Worm (Caenorhabditis elegans) whole organism, L1 larva: ENCODE measurements around the gene T26C12.2.

Experiments
- C16A3.4 ChIP-seq: fragments of 150-350 bp; optimal IDR thresholded peaks from 2 replicates; lab custom pipeline; 2014; ENCODE audit warnings: missing biosample characterization, missing genetic modification characterization
- C34B4.2 ChIP-seq: sonication (generic microtip); optimal IDR thresholded peaks from 2 replicates; lab custom pipeline; 2017; ENCODE audit warnings: mild to moderate bottlenecking, missing genetic modification characterization, missing compliant biosample characterization
- Y116A8C.19 ChIP-seq: sonication (generic microtip); optimal IDR thresholded peaks from 2 replicates; lab custom pipeline; 2016; ENCODE audit warnings: missing compliant biosample characterization, missing genetic modification characterization, borderline replicate concordance
- alr-1 ChIP-seq: fragments of 200-800 bp; sonication (Bioruptor generic); optimal IDR thresholded peaks from 2 replicates; lab custom pipeline; 2018; ENCODE audit warnings: borderline replicate concordance, mild to moderate bottlenecking, missing genetic modification characterization, missing compliant biosample characterization
- ceh-63 ChIP-seq: fragments of 200-800 bp; sonication (Bioruptor generic); optimal IDR thresholded peaks from 2 replicates; lab custom pipeline; 2018; ENCODE audit warnings: mild to moderate bottlenecking, missing genetic modification characterization, missing compliant biosample characterization
- ceh-8 ChIP-seq: fragments of 200-800 bp; sonication (Bioruptor generic); optimal IDR thresholded peaks from 2 replicates; lab custom pipeline; 2018; ENCODE audit warnings: mild to moderate bottlenecking, missing genetic modification characterization, moderate library complexity, missing compliant biosample characterization
- ces-1 ChIP-seq: fragments of 150-350 bp; optimal IDR thresholded peaks from 2 replicates; lab custom pipeline; 2014; ENCODE audit warnings: missing biosample characterization, missing genetic modification reagents, missing genetic modification characterization
- dpl-1 ChIP-seq, 3 experiments: fragments of 150-350 bp in 2 of 3; sonication (generic microtip) in 1 of 3; optimal IDR thresholded peaks; 2 replicates each; lab custom pipeline; 2014 to 2017; ENCODE audit warnings: missing biosample characterization in 3 of 3, missing genetic modification characterization in 3 of 3, missing genetic modification reagents in 3 of 3
- efl-3 ChIP-seq: fragments of 200-800 bp; sonication (Bioruptor generic); optimal IDR thresholded peaks from 2 replicates; lab custom pipeline; 2018; ENCODE audit warnings: mild to moderate bottlenecking, missing genetic modification characterization, missing compliant biosample characterization
- egl-13 ChIP-seq: sonication (generic microtip); optimal IDR thresholded peaks from 2 replicates; lab custom pipeline; 2016; ENCODE audit warnings: missing genotype, missing genetic modification reagents, missing genetic modification characterization, missing compliant biosample characterization
- elt-2 ChIP-seq: sonication (generic microtip); optimal IDR thresholded peaks from 2 replicates; lab custom pipeline; 2016; ENCODE audit warnings: missing genetic modification characterization, mild to moderate bottlenecking, inconsistent platforms, missing compliant biosample characterization, missing genetic modification reagents
- elt-3 ChIP-seq, 6 experiments: fragments of 150-350 bp in 1 of 6; sonication (generic microtip); optimal IDR thresholded peaks; 2 replicates each; lab custom pipeline; 2017 to 2018; ENCODE audit warnings: missing biosample characterization in 6 of 6, missing genetic modification characterization in 6 of 6, inconsistent platforms in 1 of 6
- fkh-4 ChIP-seq: sonication (generic microtip); optimal IDR thresholded peaks from 2 replicates; lab custom pipeline; 2016; ENCODE audit warnings: missing compliant biosample characterization, missing genetic modification characterization, borderline replicate concordance
- hlh-17 ChIP-seq: fragments of 200-800 bp; sonication (Bioruptor generic); optimal IDR thresholded peaks from 2 replicates; lab custom pipeline; 2018; ENCODE audit warnings: missing genetic modification characterization, mild to moderate bottlenecking, missing compliant biosample characterization, moderate library complexity, borderline replicate concordance
- hlh-4 ChIP-seq: sonication (generic microtip); optimal IDR thresholded peaks from 2 replicates; lab custom pipeline; 2016; ENCODE audit warnings: mild to moderate bottlenecking, missing genetic modification characterization, missing compliant biosample characterization
- hpl-2 ChIP-seq: fragments of 150-350 bp; optimal IDR thresholded peaks from 2 replicates; lab custom pipeline; 2014; ENCODE audit warnings: missing biosample characterization, missing genetic modification reagents, missing genetic modification characterization
- irx-1 ChIP-seq: sonication (generic microtip); optimal IDR thresholded peaks from 2 replicates; lab custom pipeline; 2016; ENCODE audit warnings: missing genetic modification characterization, missing compliant biosample characterization
- lin-14 ChIP-seq: fragments of 200-800 bp; sonication (Bioruptor generic); optimal IDR thresholded peaks from 2 replicates; lab custom pipeline; 2018; ENCODE audit warnings: mild to moderate bottlenecking, missing genetic modification characterization, moderate library complexity, missing compliant biosample characterization
- lin-35 ChIP-seq, 2 experiments: fragments of 150-350 bp; optimal IDR thresholded peaks; 2 replicates each; lab custom pipeline; 2014; ENCODE audit warnings: missing biosample characterization in 2 of 2, missing genetic modification characterization in 2 of 2, missing genetic modification reagents in 2 of 2
- mab-9 ChIP-seq: fragments of 200-800 bp; sonication (Bioruptor generic); IDR thresholded peaks from 2 replicates; pipeline ENCODE4 v1.3.6; 2022; ENCODE audit warnings: missing genetic modification reagents, missing genetic modification characterization, missing compliant biosample characterization
- mdl-1 ChIP-seq, 2 experiments: fragments of 150-350 bp; optimal IDR thresholded peaks; 2 replicates each; lab custom pipeline; 2014 to 2017; ENCODE audit warnings: missing biosample characterization in 2 of 2, missing genetic modification characterization in 2 of 2, inconsistent platforms in 1 of 2
- mef-2 ChIP-seq: fragments of 150-350 bp; optimal IDR thresholded peaks from 2 replicates; lab custom pipeline; 2014; ENCODE audit warnings: missing biosample characterization, missing genetic modification characterization
- mep-1 ChIP-seq: fragments of 150-350 bp; optimal IDR thresholded peaks from 2 replicates; lab custom pipeline; 2014; ENCODE audit warnings: missing biosample characterization, missing genetic modification characterization
- nhr-20 ChIP-seq: sonication (generic microtip); optimal IDR thresholded peaks from 2 replicates; lab custom pipeline; 2016; ENCODE audit warnings: mild to moderate bottlenecking, missing genetic modification characterization, missing compliant biosample characterization
- nhr-237 ChIP-seq: fragments of 150-350 bp; optimal IDR thresholded peaks from 2 replicates; lab custom pipeline; 2014; ENCODE audit warnings: missing biosample characterization, missing genetic modification characterization
- nhr-28 ChIP-seq: fragments of 150-350 bp; optimal IDR thresholded peaks from 2 replicates; lab custom pipeline; 2014; ENCODE audit warnings: missing biosample characterization, missing genetic modification characterization
- nhr-47 ChIP-seq: sonication (generic microtip); optimal IDR thresholded peaks from 2 replicates; lab custom pipeline; 2016; ENCODE audit warnings: mild to moderate bottlenecking, missing genetic modification characterization, moderate library complexity, missing compliant biosample characterization
- nhr-71 ChIP-seq: sonication (generic microtip); optimal IDR thresholded peaks from 2 replicates; lab custom pipeline; 2016; ENCODE audit warnings: mild to moderate bottlenecking, missing genetic modification characterization, moderate library complexity, missing compliant biosample characterization
- nhr-76 ChIP-seq: sonication (generic microtip); optimal IDR thresholded peaks from 2 replicates; lab custom pipeline; 2017; ENCODE audit warnings: missing biosample characterization, missing genetic modification characterization
- nhr-84 ChIP-seq: sonication (generic microtip); optimal IDR thresholded peaks from 2 replicates; lab custom pipeline; 2017; ENCODE audit warnings: missing biosample characterization, missing genetic modification characterization
- pag-3 ChIP-seq: sonication (generic microtip); optimal IDR thresholded peaks from 2 replicates; lab custom pipeline; 2017; ENCODE audit warnings: missing genetic modification characterization, mild to moderate bottlenecking, missing compliant biosample characterization, antibody characterized with exemption, borderline replicate concordance; ENCODE audit not compliant: insufficient read depth
- pax-3 ChIP-seq: fragments of 200-800 bp; sonication (Bioruptor generic); optimal IDR thresholded peaks from 2 replicates; lab custom pipeline; 2018; ENCODE audit warnings: mild to moderate bottlenecking, missing genetic modification characterization, moderate library complexity, missing compliant biosample characterization
- pqm-1 ChIP-seq: sonication (generic microtip); optimal IDR thresholded peaks from 3 replicates; lab custom pipeline; 2017; ENCODE audit warnings: missing biosample characterization, missing genetic modification characterization
- rnt-1 ChIP-seq: sonication (generic microtip); optimal IDR thresholded peaks from 2 replicates; lab custom pipeline; 2016; ENCODE audit warnings: mild to moderate bottlenecking, missing genetic modification characterization, moderate library complexity, missing compliant biosample characterization
- skn-1 ChIP-seq: fragments of 150-350 bp; optimal IDR thresholded peaks from 2 replicates; lab custom pipeline; 2014; ENCODE audit warnings: missing biosample characterization, missing genetic modification characterization
- snpc-4 ChIP-seq: fragments of 150-350 bp; optimal IDR thresholded peaks from 2 replicates; lab custom pipeline; 2014; ENCODE audit warnings: missing biosample characterization, missing genetic modification characterization
- sox-4 ChIP-seq: sonication (generic microtip); optimal IDR thresholded peaks from 2 replicates; lab custom pipeline; 2016; ENCODE audit warnings: missing genetic modification characterization, missing compliant biosample characterization
- sup-37 ChIP-seq: fragments of 200-800 bp; sonication (Bioruptor generic); optimal IDR thresholded peaks from 2 replicates; lab custom pipeline; 2018; ENCODE audit warnings: mild to moderate bottlenecking, missing genetic modification characterization, missing compliant biosample characterization
- tbx-2 ChIP-seq: sonication (generic microtip); optimal IDR thresholded peaks from 2 replicates; lab custom pipeline; 2016; ENCODE audit warnings: missing genetic modification characterization, missing compliant biosample characterization
- tlp-1 ChIP-seq: fragments of 150-350 bp; optimal IDR thresholded peaks from 2 replicates; lab custom pipeline; 2014; ENCODE audit warnings: missing biosample characterization, missing genetic modification characterization
- unc-130 ChIP-seq: fragments of 150-350 bp; optimal IDR thresholded peaks from 2 replicates; lab custom pipeline; 2017; ENCODE audit warnings: missing biosample characterization, missing genetic modification characterization, inconsistent platforms
- unc-30 ChIP-seq: sonication (generic microtip); optimal IDR thresholded peaks from 2 replicates; lab custom pipeline; 2017; ENCODE audit warnings: missing biosample characterization, missing genetic modification characterization
- unc-62 ChIP-seq: fragments of 150-350 bp; optimal IDR thresholded peaks from 2 replicates; lab custom pipeline; 2014; ENCODE audit warnings: missing biosample characterization, missing genetic modification reagents, missing genetic modification characterization
- xbp-1 ChIP-seq: sonication (generic microtip); optimal IDR thresholded peaks from 2 replicates; lab custom pipeline; 2016; ENCODE audit warnings: missing genetic modification characterization, missing compliant biosample characterization
- zag-1 ChIP-seq: fragments of 150-350 bp; optimal IDR thresholded peaks from 2 replicates; lab custom pipeline; 2014; ENCODE audit warnings: missing biosample characterization, missing genetic modification characterization
- zip-4 ChIP-seq: fragments of 200-800 bp; sonication (Bioruptor generic); optimal IDR thresholded peaks from 2 replicates; lab custom pipeline; 2018; ENCODE audit warnings: mild to moderate bottlenecking, missing genetic modification characterization, moderate library complexity, missing compliant biosample characterization
- ztf-11 ChIP-seq, 2 experiments: sonication (generic microtip); optimal IDR thresholded peaks; 2 replicates each; lab custom pipeline; 2016 to 2017; ENCODE audit warnings: missing genetic modification characterization in 2 of 2, missing biosample characterization in 1 of 2, missing compliant biosample characterization in 1 of 2
- ztf-4 ChIP-seq: fragments of 150-350 bp; optimal IDR thresholded peaks from 2 replicates; lab custom pipeline; 2014; ENCODE audit warnings: missing biosample characterization, missing genetic modification characterization

T26C12.2 gene

ce11 chrIV:3231644-3232043 lies 33.9 kb downstream of the T26C12.2 start (continued):
- TF ChIP-seq irx-1 (tag; lab: Kevin White, UChicago): no peak
- no peak for TF ChIP-seq ztf-4 (tag; lab: Kevin White, UChicago)
- TF ChIP-seq unc-62 (GFP tag; lab: Kevin White, UChicago): no peak
- TF ChIP-seq zip-4: no peak
- TF ChIP-seq egl-13 (tag; lab: Kevin White, UChicago): no peak
- no peak for TF ChIP-seq mef-2 (tag; lab: Kevin White, UChicago)
- TF ChIP-seq pag-3 (tag; lab: Kevin White, UChicago): no peak
- TF ChIP-seq mep-1 (tag; lab: Kevin White, UChicago): peak; percentile 34
- TF ChIP-seq nhr-76: no peak
- TF ChIP-seq C34B4.2: no peak
- no peak for TF ChIP-seq C16A3.4
- TF ChIP-seq nhr-20 (tag; lab: Kevin White, UChicago): peak; percentile 33
- TF ChIP-seq elt-3 (tag; optimal IDR thresholded peaks at IDR 0.05; lab: Kevin White, UChicago): peak in 1 of 6 experiments; percentile 25
- TF ChIP-seq ceh-63 (GFP tag; lab: Kevin White, UChicago): no peak
- no peak for TF ChIP-seq snpc-4
- TF ChIP-seq pax-3 (tag; lab: Kevin White, UChicago): no peak
- TF ChIP-seq efl-3 (GFP tag; lab: Kevin White, UChicago): no peak
- TF ChIP-seq dpl-1 (GFP tag; optimal IDR thresholded peaks at IDR 0.05; lab: Kevin White, UChicago): no peak
- no peak for TF ChIP-seq nhr-28 (tag; lab: Kevin White, UChicago)
- TF ChIP-seq nhr-237 (tag; lab: Kevin White, UChicago): no peak
- TF ChIP-seq mab-9 (GFP tag; lab: Robert Waterston, UW): no peak
- no peak for TF ChIP-seq hpl-2 (GFP tag; lab: Kevin White, UChicago)
- TF ChIP-seq lin-35 (GFP tag; optimal IDR thresholded peaks at IDR 0.05; lab: Kevin White, UChicago): peak in 1 of 2 experiments; percentile 9
- no peak for TF ChIP-seq fkh-4 (tag; lab: Kevin White, UChicago)
- no peak for TF ChIP-seq nhr-84 (tag; lab: Kevin White, UChicago)
- no peak for TF ChIP-seq ces-1 (GFP tag; lab: Kevin White, UChicago)
- no peak for TF ChIP-seq hlh-4
- TF ChIP-seq xbp-1 (tag; lab: Kevin White, UChicago): no peak
- TF ChIP-seq ztf-11 (tag; optimal IDR thresholded peaks at IDR 0.05; lab: Kevin White, UChicago): no peak
- no peak for TF ChIP-seq Y116A8C.19 (tag; lab: Kevin White, UChicago)

DNA sequence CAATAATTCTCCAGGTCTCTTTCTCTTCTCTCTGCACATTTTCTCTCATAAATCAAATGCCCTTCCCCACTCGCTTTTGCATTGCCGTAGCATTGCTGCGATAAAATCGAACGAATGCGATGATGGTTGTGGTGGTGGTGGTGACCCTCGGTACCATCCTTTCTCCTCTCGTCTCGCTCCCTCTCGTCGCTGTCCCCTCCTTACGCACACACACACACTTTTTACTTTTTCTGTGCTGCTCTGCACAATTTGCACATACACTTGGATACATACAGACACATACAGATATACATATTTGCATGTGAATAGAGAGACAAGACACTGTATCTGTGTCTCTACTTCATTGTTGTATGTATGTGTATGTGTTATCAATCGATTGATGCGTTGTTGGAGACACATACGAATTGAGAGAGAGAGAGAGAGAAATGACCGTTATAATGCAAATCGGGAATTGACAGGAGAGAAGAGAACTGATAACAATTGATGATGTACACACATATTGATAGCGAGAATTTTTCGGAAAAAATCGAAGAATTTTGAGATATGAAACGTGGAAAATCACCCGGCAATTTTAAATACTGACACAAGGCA lies 37.9 kb downstream of the T26C12.2 start:
- no peak for TF ChIP-seq sox-4 (tag; lab: Kevin White, UChicago)
- TF ChIP-seq lin-35 (GFP tag; optimal IDR thresholded peaks at IDR 0.05; lab: Kevin White, UChicago): peak; percentile 7 to 74
- TF ChIP-seq nhr-47: peak; percentile 25
- peak; percentile 36 for TF ChIP-seq ztf-4 (tag; lab: Kevin White, UChicago)
- no peak for TF ChIP-seq skn-1 (tag; lab: Kevin White, UChicago)
- TF ChIP-seq zag-1 (tag; lab: Kevin White, UChicago): no peak
- TF ChIP-seq tlp-1 (tag; lab: Kevin White, UChicago): no peak
- TF ChIP-seq hlh-4: no peak
- TF ChIP-seq ceh-8 (GFP tag; lab: Kevin White, UChicago): no peak
- peak; percentile 38 for TF ChIP-seq nhr-71
- TF ChIP-seq fkh-4 (tag; lab: Kevin White, UChicago): no peak
- TF ChIP-seq nhr-20 (tag; lab: Kevin White, UChicago): peak; percentile 59
- no peak for TF ChIP-seq sup-37 (GFP tag; lab: Kevin White, UChicago)
- peak in 1 of 2 experiments; percentile 18 for TF ChIP-seq mdl-1 (tag; optimal IDR thresholded peaks at IDR 0.05; lab: Kevin White, UChicago)
- no peak for TF ChIP-seq unc-130 (tag; lab: Kevin White, UChicago)
- no peak for TF ChIP-seq unc-30
- TF ChIP-seq hlh-17 (GFP tag; lab: Kevin White, UChicago): no peak
- TF ChIP-seq hpl-2 (GFP tag; lab: Kevin White, UChicago): peak; percentile 31
- TF ChIP-seq nhr-28 (tag; lab: Kevin White, UChicago): no peak
- peak; percentile 17 for TF ChIP-seq tbx-2 (tag; lab: Kevin White, UChicago)
- peak; percentile 22 for TF ChIP-seq lin-14 (GFP tag; lab: Kevin White, UChicago)
- TF ChIP-seq egl-13 (tag; lab: Kevin White, UChicago): no peak
- TF ChIP-seq alr-1 (tag; lab: Kevin White, UChicago): no peak
- no peak for TF ChIP-seq zip-4
- TF ChIP-seq rnt-1 (tag; lab: Kevin White, UChicago): no peak
- no peak for TF ChIP-seq ceh-63 (GFP tag; lab: Kevin White, UChicago)
- no peak for TF ChIP-seq pag-3 (tag; lab: Kevin White, UChicago)
- peak; percentile 92 for TF ChIP-seq elt-2 (tag; lab: Kevin White, UChicago)
- no peak for TF ChIP-seq pax-3 (tag; lab: Kevin White, UChicago)
- TF ChIP-seq pqm-1 (tag; lab: Kevin White, UChicago): peak; percentile 89
- TF ChIP-seq dpl-1 (GFP tag; optimal IDR thresholded peaks at IDR 0.05; lab: Kevin White, UChicago): peak in 1 of 3 experiments; percentile 9
